Fruit fly (Drosophila melanogaster) S2 (cell line): ENCODE results near the gene aqz.

Experiments
- CG8478 ChIP-seq: fragments of >200 bp; optimal IDR thresholded peaks from 2 replicates; lab custom pipeline; 2018
- CTCF ChIP-seq, 2 experiments: fragments of >200 bp; optimal IDR thresholded peaks; 2 replicates each; lab custom pipeline; 2018

DNA sequence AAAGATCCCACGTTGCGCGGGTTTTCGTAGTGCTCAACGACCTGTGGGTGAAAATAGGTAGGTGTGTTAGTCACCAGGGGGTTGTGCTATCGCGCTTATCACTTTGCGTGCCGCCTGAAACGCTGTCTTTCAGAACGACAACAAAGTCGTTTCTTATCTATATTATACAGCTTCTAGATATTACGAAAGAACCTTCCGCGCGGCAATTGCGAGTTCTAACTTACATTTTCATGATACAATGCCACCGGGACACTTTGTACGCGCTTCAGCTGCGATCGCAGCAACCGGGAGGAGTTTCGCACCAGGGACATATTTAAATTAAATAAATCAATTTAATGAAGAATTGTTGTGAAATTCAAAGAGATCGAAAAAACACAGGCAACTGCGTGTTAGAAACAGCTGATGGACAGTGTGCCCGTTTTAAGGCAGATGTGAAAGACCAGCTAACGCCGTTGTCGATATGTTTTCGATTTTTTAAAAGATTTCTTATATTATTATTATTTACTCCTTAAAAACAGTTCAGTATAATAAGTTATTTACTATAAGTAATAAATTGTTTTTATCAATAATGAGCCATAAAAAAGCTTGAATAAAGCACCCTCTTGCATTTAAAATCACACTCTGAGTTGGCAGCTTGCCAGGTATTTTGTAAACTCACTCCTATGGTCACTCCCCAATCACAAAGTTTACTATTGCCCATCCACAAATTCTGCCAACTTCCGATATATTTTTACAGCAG is 3.4 kb upstream of the aqz start, which contains the start of the genes IscU and CG8379:
- no peak for TF ChIP-seq CG8478 (lab: Kevin White, UChicago)
- TF ChIP-seq CTCF (optimal IDR thresholded peaks at IDR 0.05; lab: Kevin White, UChicago): no peak
